Fruit fly (Drosophila melanogaster) whole organism, embryonic: ENCODE measurements around the gene CG12123.

Experiments used
- Antp ChIP-seq: fragments of 200-800 bp; sonication (Bioruptor generic); optimal IDR thresholded peaks from 3 replicates; lab custom pipeline; 2016; ENCODE audit warnings: missing biosample characterization, missing genetic modification characterization
- Bgb ChIP-seq: fragments of 200-800 bp; sonication (Bioruptor generic); IDR thresholded peaks from 2 replicates; pipeline ENCODE4 v1.3.6; 2022; ENCODE audit warnings: missing biosample characterization, missing genetic modification characterization; ENCODE audit not compliant: partially characterized antibody
- C15 ChIP-seq: fragments of 200-800 bp; sonication (Bioruptor generic); IDR thresholded peaks from 3 replicates; pipeline ENCODE4 v1.3.6; 2022; ENCODE audit warnings: missing biosample characterization, missing genetic modification characterization
- CG10366 ChIP-seq: fragments of 200-800 bp; sonication (Bioruptor generic); IDR thresholded peaks from 2 replicates; pipeline ENCODE4 v1.3.6; 2022; ENCODE audit warnings: missing biosample characterization, missing genetic modification characterization
- CG10959 ChIP-seq: fragments of 200-800 bp; sonication (Bioruptor generic); IDR thresholded peaks from 2 replicates; pipeline ENCODE4 v1.3.6; 2022; ENCODE audit warnings: missing biosample characterization, missing genetic modification characterization
- CG15269 ChIP-seq: fragments of 200-800 bp; sonication (Bioruptor generic); optimal IDR thresholded peaks from 2 replicates; lab custom pipeline; 2018; ENCODE audit warnings: missing biosample characterization, mild to moderate bottlenecking, missing genetic modification characterization, moderate library complexity
- CG16815 ChIP-seq: fragments of 200-800 bp; sonication (Bioruptor generic); optimal IDR thresholded peaks from 3 replicates; lab custom pipeline; 2017; ENCODE audit warnings: missing biosample characterization, mild to moderate bottlenecking, missing genetic modification characterization
- CG16863 ChIP-seq: fragments of 200-800 bp; sonication (Bioruptor generic); optimal IDR thresholded peaks from 3 replicates; lab custom pipeline; 2016; ENCODE audit warnings: missing biosample characterization, missing genetic modification characterization
- CG17361 ChIP-seq: fragments of 200-800 bp; sonication (Bioruptor generic); IDR thresholded peaks from 3 replicates; pipeline ENCODE4 v1.3.6; 2022; ENCODE audit warnings: missing biosample characterization, missing genetic modification characterization
- CG17568 ChIP-seq: fragments of 200-800 bp; sonication (Bioruptor generic); optimal IDR thresholded peaks from 2 replicates; lab custom pipeline; 2018; ENCODE audit warnings: missing biosample characterization, mild to moderate bottlenecking, missing genetic modification characterization, moderate library complexity
- CG2199 ChIP-seq: fragments of 200-800 bp; sonication (Bioruptor generic); IDR thresholded peaks from 3 replicates; pipeline ENCODE4 v1.3.6; 2022; ENCODE audit warnings: missing biosample characterization, missing genetic modification characterization
- CG30403 ChIP-seq: fragments of 200-800 bp; sonication (Bioruptor generic); optimal IDR thresholded peaks from 3 replicates; lab custom pipeline; 2016; ENCODE audit warnings: missing biosample characterization, missing genetic modification characterization
- CG30431 ChIP-seq: fragments of 200-800 bp; sonication (Bioruptor generic); optimal IDR thresholded peaks from 2 replicates; lab custom pipeline; 2017; ENCODE audit warnings: missing biosample characterization, missing genetic modification characterization
- CG31441 ChIP-seq: fragments of 200-800 bp; sonication (Bioruptor generic); IDR thresholded peaks from 2 replicates; pipeline ENCODE4 v1.3.6; 2022; ENCODE audit warnings: missing biosample characterization, missing genetic modification characterization
- CG4730 ChIP-seq: fragments of 200-800 bp; sonication (Bioruptor generic); IDR thresholded peaks from 2 replicates; pipeline ENCODE4 v1.3.6; 2022; ENCODE audit warnings: missing biosample characterization, missing genetic modification characterization
- CG6689 ChIP-seq: fragments of 200-800 bp; sonication (Bioruptor generic); IDR thresholded peaks from 2 replicates; pipeline ENCODE4 v1.3.6; 2022; ENCODE audit warnings: missing biosample characterization, missing genetic modification characterization
- CG6854 ChIP-seq: fragments of 200-800 bp; sonication (Bioruptor generic); optimal IDR thresholded peaks from 3 replicates; lab custom pipeline; 2017; ENCODE audit warnings: missing biosample characterization, mild to moderate bottlenecking, missing genetic modification characterization
- CG7745 ChIP-seq: fragments of 200-800 bp; sonication (Bioruptor generic); optimal IDR thresholded peaks from 2 replicates; lab custom pipeline; 2018; ENCODE audit warnings: missing biosample characterization, mild to moderate bottlenecking, missing genetic modification characterization, moderate library complexity
- CG8359 ChIP-seq: fragments of 200-800 bp; sonication (Bioruptor generic); optimal IDR thresholded peaks from 2 replicates; lab custom pipeline; 2017; ENCODE audit warnings: missing biosample characterization, mild to moderate bottlenecking, missing genetic modification characterization, borderline replicate concordance
- CG9437 ChIP-seq: fragments of 200-800 bp; sonication (Bioruptor generic); optimal IDR thresholded peaks from 2 replicates; lab custom pipeline; 2018; ENCODE audit warnings: missing biosample characterization, mild to moderate bottlenecking, missing genetic modification characterization
- CkIIα-i1 ChIP-seq: fragments of 200-800 bp; sonication (Bioruptor generic); IDR thresholded peaks from 2 replicates; pipeline ENCODE4 v1.3.6; 2022; ENCODE audit warnings: missing biosample characterization, missing genetic modification characterization
- Dbx ChIP-seq: fragments of 200-800 bp; sonication (Bioruptor generic); IDR thresholded peaks from 3 replicates; pipeline ENCODE4 v1.3.6; 2022; ENCODE audit warnings: missing biosample characterization, missing genetic modification characterization
- Dek ChIP-seq: fragments of 200-800 bp; sonication (Bioruptor generic); optimal IDR thresholded peaks from 3 replicates; lab custom pipeline; 2019; ENCODE audit warnings: missing biosample characterization, mild to moderate bottlenecking, missing genetic modification characterization, moderate library complexity
- HLHmδ ChIP-seq: fragments of 200-800 bp; sonication (Bioruptor generic); optimal IDR thresholded peaks from 2 replicates; lab custom pipeline; 2018; ENCODE audit warnings: missing biosample characterization, mild to moderate bottlenecking, missing genetic modification characterization, moderate library complexity
- HmgZ ChIP-seq: fragments of 200-800 bp; sonication (Bioruptor generic); optimal IDR thresholded peaks from 2 replicates; lab custom pipeline; 2018; ENCODE audit warnings: missing biosample characterization, mild to moderate bottlenecking, missing genetic modification characterization
- Hr39 ChIP-seq: fragments of >200 bp; optimal IDR thresholded peaks from 2 replicates; lab custom pipeline; 2017
- Lim3 ChIP-seq: fragments of 200-800 bp; sonication (Bioruptor generic); IDR thresholded peaks from 2 replicates; pipeline ENCODE4 v1.3.6; 2022; ENCODE audit warnings: missing biosample characterization, missing genetic modification characterization
- Pdp1 ChIP-seq, 2 experiments: fragments of 200-800 bp; sonication (Bioruptor generic); optimal IDR thresholded peaks; 3 replicates each; lab custom pipeline; 2016; ENCODE audit warnings: missing biosample characterization in 2 of 2, missing genetic modification characterization in 2 of 2, mild to moderate bottlenecking in 1 of 2, moderate library complexity in 1 of 2
- Sox102F ChIP-seq: fragments of 200-800 bp; sonication (Bioruptor generic); optimal IDR thresholded peaks from 2 replicates; lab custom pipeline; 2018; ENCODE audit warnings: missing biosample characterization, mild to moderate bottlenecking, missing genetic modification characterization, moderate library complexity
- ase ChIP-seq: fragments of 200-800 bp; sonication (Bioruptor generic); IDR thresholded peaks from 3 replicates; pipeline ENCODE4 v1.3.6; 2022; ENCODE audit warnings: missing biosample characterization, missing genetic modification characterization
- dmrt11E ChIP-seq: fragments of 200-800 bp; sonication (Bioruptor generic); optimal IDR thresholded peaks from 3 replicates; lab custom pipeline; 2018; ENCODE audit warnings: missing biosample characterization, mild to moderate bottlenecking, missing genetic modification characterization, moderate library complexity
- dpn ChIP-seq, 2 experiments: fragments of 200-800 bp; sonication (Bioruptor generic); optimal IDR thresholded peaks; 3 replicates each; lab custom pipeline; 2016; ENCODE audit warnings: missing biosample characterization in 2 of 2, missing genetic modification characterization in 2 of 2
- exex ChIP-seq: fragments of 200-800 bp; sonication (Bioruptor generic); optimal IDR thresholded peaks from 4 replicates; lab custom pipeline; 2018; ENCODE audit warnings: missing biosample characterization, mild to moderate bottlenecking, missing genetic modification characterization, moderate library complexity
- eyg ChIP-seq: fragments of 200-800 bp; sonication (Bioruptor generic); optimal IDR thresholded peaks from 3 replicates; lab custom pipeline; 2016; ENCODE audit warnings: missing biosample characterization, missing genetic modification characterization
- gro ChIP-seq: fragments of 200-800 bp; sonication (Bioruptor generic); optimal IDR thresholded peaks from 2 replicates; lab custom pipeline; 2016; ENCODE audit warnings: missing biosample characterization, missing genetic modification characterization
- gt ChIP-seq: fragments of 200-800 bp; sonication (Bioruptor generic); IDR thresholded peaks from 2 replicates; pipeline ENCODE4 v1.3.6; 2022; ENCODE audit warnings: missing biosample characterization, missing genetic modification characterization
- hth ChIP-seq: fragments of >200 bp; optimal IDR thresholded peaks from 2 replicates; lab custom pipeline; 2017; ENCODE audit warnings: inconsistent platforms
- kay ChIP-seq: fragments of 200-800 bp; sonication (Bioruptor generic); optimal IDR thresholded peaks from 2 replicates; lab custom pipeline; 2016; ENCODE audit warnings: missing biosample characterization, missing genetic modification characterization
- lola ChIP-seq, 3 experiments: fragments of >200 bp in 2 of 3; fragments of 200-800 bp in 1 of 3; sonication (Bioruptor generic) in 1 of 3; optimal IDR thresholded peaks; 2 replicates each; lab custom pipeline; 2017 to 2019; ENCODE audit warnings: missing biosample characterization in 3 of 3, missing genetic modification characterization in 3 of 3, mild to moderate bottlenecking in 1 of 3, moderate library complexity in 1 of 3
- mirr ChIP-seq: fragments of 200-800 bp; sonication (Bioruptor generic); optimal IDR thresholded peaks from 3 replicates; lab custom pipeline; 2018; ENCODE audit warnings: missing biosample characterization, mild to moderate bottlenecking, missing genetic modification characterization
- nau ChIP-seq: fragments of 200-800 bp; sonication (Bioruptor generic); optimal IDR thresholded peaks from 3 replicates; lab custom pipeline; 2017; ENCODE audit warnings: missing biosample characterization, mild to moderate bottlenecking, missing genetic modification characterization, missing genetic modification reagents
- nerfin-2 ChIP-seq: fragments of 200-800 bp; sonication (Bioruptor generic); IDR thresholded peaks from 2 replicates; pipeline ENCODE4 v1.3.6; 2022; ENCODE audit warnings: missing biosample characterization, missing genetic modification characterization; ENCODE audit not compliant: partially characterized antibody
- pnt ChIP-seq: fragments of 200-800 bp; sonication (Bioruptor generic); optimal IDR thresholded peaks from 3 replicates; lab custom pipeline; 2016; ENCODE audit warnings: missing biosample characterization, missing genetic modification characterization
- sqz ChIP-seq: fragments of 200-800 bp; sonication (Bioruptor generic); optimal IDR thresholded peaks from 3 replicates; lab custom pipeline; 2018; ENCODE audit warnings: missing biosample characterization, mild to moderate bottlenecking, missing genetic modification characterization
- sug ChIP-seq: fragments of 200-800 bp; optimal IDR thresholded peaks from 2 replicates; lab custom pipeline; 2019; ENCODE audit warnings: missing biosample characterization, mild to moderate bottlenecking, missing genetic modification characterization, moderate library complexity
- trem ChIP-seq: fragments of 200-800 bp; optimal IDR thresholded peaks from 3 replicates; lab custom pipeline; 2019; ENCODE audit warnings: missing biosample characterization, mild to moderate bottlenecking, missing genetic modification characterization, moderate library complexity
- twi ChIP-seq: fragments of 200-800 bp; optimal IDR thresholded peaks from 2 replicates; lab custom pipeline; 2019; ENCODE audit warnings: missing biosample characterization, mild to moderate bottlenecking, missing genetic modification characterization, moderate library complexity
- z ChIP-seq: fragments of 200-800 bp; sonication (Bioruptor generic); IDR thresholded peaks from 3 replicates; pipeline ENCODE4 v1.3.6; 2022; ENCODE audit warnings: missing biosample characterization, missing genetic modification characterization
- zen ChIP-seq: fragments of 200-800 bp; sonication (Bioruptor generic); optimal IDR thresholded peaks from 3 replicates; lab custom pipeline; 2018; ENCODE audit warnings: missing biosample characterization, mild to moderate bottlenecking, missing genetic modification characterization, moderate library complexity
- zfh1 ChIP-seq: fragments of 200-800 bp; sonication (Bioruptor generic); IDR thresholded peaks from 3 replicates; pipeline ENCODE4 v1.3.6; 2022; ENCODE audit warnings: missing biosample characterization, missing genetic modification characterization

Gene CG12123

DNA sequence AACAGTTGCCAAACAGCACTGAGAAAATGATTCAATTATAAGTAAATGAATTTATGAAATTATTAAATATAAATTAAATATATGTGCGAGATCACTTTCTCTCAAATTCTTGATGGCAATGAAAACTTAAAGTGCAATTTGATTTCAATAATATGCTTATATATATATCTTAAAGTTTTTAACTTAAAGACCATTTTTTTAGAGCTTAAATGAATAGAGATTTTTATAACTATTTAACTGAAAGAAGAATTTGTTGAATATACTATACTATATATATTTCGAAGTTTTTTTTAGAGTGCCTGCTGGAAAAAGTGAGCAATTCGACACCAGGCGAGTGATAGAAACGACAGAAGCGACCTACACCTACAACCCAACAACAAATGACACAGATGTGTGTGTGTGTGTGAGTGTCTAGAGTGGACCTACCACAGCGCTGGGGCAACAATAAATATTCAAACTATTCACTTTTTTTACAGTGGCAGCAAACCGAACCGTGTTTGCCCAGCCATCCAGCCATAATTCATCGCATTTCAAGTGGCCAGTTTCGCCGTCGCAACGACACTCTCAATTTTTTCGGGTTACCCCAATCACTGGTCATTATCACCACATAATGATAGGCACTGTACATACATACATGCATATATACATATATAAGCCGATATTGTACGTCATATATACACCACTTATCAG is 2.9 kb upstream of the CG12123 start (continued):
- TF ChIP-seq Dbx (GFP tag; lab: Robert Waterston, UW) = 0 out of 3 replicates have a peak, but pooled peaks have one; percentile 19
- no peak for TF ChIP-seq hth (lab: Kevin White, UChicago)
- no peak for TF ChIP-seq gt (GFP tag; lab: Robert Waterston, UW)
- TF ChIP-seq gro (GFP tag; lab: Kevin White, UChicago) = no peak
- TF ChIP-seq C15 (GFP tag; lab: Robert Waterston, UW) = no peak
- no peak for TF ChIP-seq CG17568
- TF ChIP-seq eyg (GFP tag; lab: Kevin White, UChicago) = no peak
- TF ChIP-seq CG31441 = peak; percentile 83
- TF ChIP-seq HmgZ = peak; percentile 33
- peak; percentile 62; the same call in 1 of the 2 replicates for TF ChIP-seq CG6689 (GFP tag; lab: Robert Waterston, UW)
- TF ChIP-seq sug (tag; lab: Kevin White, UChicago) = peak; percentile 55
- peak; percentile 85 for TF ChIP-seq CG17361 (GFP tag; lab: Robert Waterston, UW)
- TF ChIP-seq Pdp1 (GFP tag; optimal IDR thresholded peaks at IDR 0.05; lab: Kevin White, UChicago) = peak in 1 of 2 experiments; percentile 11
- TF ChIP-seq CG15269 = peak; percentile 57
- TF ChIP-seq CG16863 = no peak
- peak; percentile 36 for TF ChIP-seq CG30403 (GFP tag; lab: Kevin White, UChicago)
- peak; percentile 37 for TF ChIP-seq sqz
- 0 out of 2 replicates have a peak, but pooled peaks have one; percentile 12 for TF ChIP-seq CG4730 (GFP tag; lab: Robert Waterston, UW)
- TF ChIP-seq CG10366 = no peak; the same call in 1 of the 2 replicates
- TF ChIP-seq dmrt11E (tag; lab: Kevin White, UChicago) = peak; percentile 92
- no peak for TF ChIP-seq nau
- peak; percentile 73 for TF ChIP-seq zen (tag; lab: Kevin White, UChicago)
- no peak for TF ChIP-seq Dek
- peak; percentile 54 for TF ChIP-seq CG9437 (GFP tag; lab: Kevin White, UChicago)
- no peak for TF ChIP-seq Lim3 (GFP tag; lab: Robert Waterston, UW)
- TF ChIP-seq dpn (GFP tag; optimal IDR thresholded peaks at IDR 0.05; lab: Kevin White, UChicago) = no peak
- TF ChIP-seq zfh1 (GFP tag; lab: Robert Waterston, UW) = no peak
- TF ChIP-seq Bgb (GFP tag; lab: Robert Waterston, UW) = no peak
- TF ChIP-seq CG6854 (GFP tag; lab: Kevin White, UChicago) = no peak
- peak in 1 of 3 experiments; percentile 83 for TF ChIP-seq lola (GFP tag; optimal IDR thresholded peaks at IDR 0.05; lab: Kevin White, UChicago)
- TF ChIP-seq CG30431 (GFP tag; lab: Kevin White, UChicago) = no peak
- TF ChIP-seq mirr (GFP tag; lab: Kevin White, UChicago) = peak; percentile 54
- no peak for TF ChIP-seq z (GFP tag; lab: Robert Waterston, UW)
- no peak for TF ChIP-seq kay (GFP tag; lab: Kevin White, UChicago)
- TF ChIP-seq CG8359 (GFP tag; lab: Kevin White, UChicago) = no peak
- no peak for TF ChIP-seq CkIIα-i1 (GFP tag; lab: Robert Waterston, UW)
- no peak for TF ChIP-seq CG7745 (tag; lab: Kevin White, UChicago)
- 0 out of 3 replicates have a peak, but pooled peaks have one; percentile 30 for TF ChIP-seq CG2199 (GFP tag; lab: Robert Waterston, UW)
- peak; percentile 29; the same call in 1 of the 2 replicates for TF ChIP-seq CG10959
- no peak for TF ChIP-seq HLHmδ
- peak; percentile 56 for TF ChIP-seq twi (tag; lab: Kevin White, UChicago)
- peak; percentile 6 for TF ChIP-seq CG16815
- TF ChIP-seq exex (tag; lab: Kevin White, UChicago) = peak; percentile 84
- peak; percentile 74 for TF ChIP-seq trem (tag; lab: Kevin White, UChicago)
- peak; percentile 72 for TF ChIP-seq Sox102F (GFP tag; lab: Kevin White, UChicago)
- TF ChIP-seq Antp (GFP tag; lab: Kevin White, UChicago) = no peak
- TF ChIP-seq nerfin-2 (GFP tag; lab: Robert Waterston, UW) = no peak
- no peak for TF ChIP-seq pnt (GFP tag; lab: Kevin White, UChicago)
- peak; percentile 5; the same call in 1 of the 3 replicates for TF ChIP-seq ase
- TF ChIP-seq Hr39 (lab: Kevin White, UChicago) = no peak
